Fruit fly (Drosophila melanogaster) whole organism, embryonic: ENCODE results near the gene CG10761.

Experiments
- CG10147 ChIP-seq: fragments of 200-800 bp; sonication (Bioruptor generic); optimal IDR thresholded peaks from 2 replicates; lab custom pipeline; 2019; ENCODE audit warnings: missing biosample characterization, mild to moderate bottlenecking, missing genetic modification characterization, moderate library complexity
- CG11696 ChIP-seq: fragments of 200-800 bp; sonication (Bioruptor generic); IDR thresholded peaks from 2 replicates; pipeline ENCODE4 v1.3.6; 2022; ENCODE audit warnings: missing biosample characterization, missing genetic modification characterization
- CG1529 ChIP-seq: fragments of 200-800 bp; sonication (Bioruptor generic); optimal IDR thresholded peaks from 3 replicates; lab custom pipeline; 2018; ENCODE audit warnings: missing biosample characterization, missing genetic modification characterization
- CG17328 ChIP-seq: fragments of 200-800 bp; sonication (Bioruptor generic); IDR thresholded peaks from 2 replicates; pipeline ENCODE4 v1.3.6; 2022; ENCODE audit warnings: missing biosample characterization, missing genetic modification characterization
- CG17385 ChIP-seq: fragments of 200-800 bp; sonication (Bioruptor generic); optimal IDR thresholded peaks from 3 replicates; lab custom pipeline; 2018; ENCODE audit warnings: missing biosample characterization, mild to moderate bottlenecking, missing genetic modification characterization
- CG17568 ChIP-seq: fragments of 200-800 bp; sonication (Bioruptor generic); optimal IDR thresholded peaks from 2 replicates; lab custom pipeline; 2018; ENCODE audit warnings: missing biosample characterization, mild to moderate bottlenecking, missing genetic modification characterization, moderate library complexity
- CG17829 ChIP-seq: fragments of 200-800 bp; optimal IDR thresholded peaks from 2 replicates; lab custom pipeline; 2019; ENCODE audit warnings: missing biosample characterization, mild to moderate bottlenecking, missing genetic modification characterization, moderate library complexity
- CG3065 ChIP-seq: fragments of 200-800 bp; sonication (Bioruptor generic); optimal IDR thresholded peaks from 2 replicates; lab custom pipeline; 2016; ENCODE audit warnings: missing biosample characterization, missing genetic modification characterization
- CG4282 ChIP-seq: fragments of 200-800 bp; sonication (Bioruptor generic); optimal IDR thresholded peaks from 2 replicates; lab custom pipeline; 2016; ENCODE audit warnings: missing biosample characterization, missing genetic modification characterization
- CG4707 ChIP-seq: fragments of 200-800 bp; sonication (Bioruptor generic); optimal IDR thresholded peaks from 2 replicates; lab custom pipeline; 2018; ENCODE audit warnings: missing biosample characterization, mild to moderate bottlenecking, missing genetic modification characterization, moderate library complexity
- CG6765 ChIP-seq: fragments of 200-800 bp; sonication (Bioruptor generic); optimal IDR thresholded peaks from 3 replicates; lab custom pipeline; 2017; ENCODE audit warnings: missing biosample characterization, mild to moderate bottlenecking, missing genetic modification characterization
- CG7556 ChIP-seq: fragments of 200-800 bp; sonication (Bioruptor generic); optimal IDR thresholded peaks from 2 replicates; lab custom pipeline; 2017; ENCODE audit warnings: missing biosample characterization, mild to moderate bottlenecking, missing genetic modification characterization
- CG7745 ChIP-seq: fragments of 200-800 bp; sonication (Bioruptor generic); optimal IDR thresholded peaks from 2 replicates; lab custom pipeline; 2018; ENCODE audit warnings: missing biosample characterization, mild to moderate bottlenecking, missing genetic modification characterization, moderate library complexity
- CG7928 ChIP-seq: fragments of 200-800 bp; sonication (Bioruptor generic); optimal IDR thresholded peaks from 2 replicates; lab custom pipeline; 2017; ENCODE audit warnings: missing biosample characterization, mild to moderate bottlenecking, missing genetic modification characterization
- CG8765 ChIP-seq: fragments of 200-800 bp; sonication (Bioruptor generic); IDR thresholded peaks from 2 replicates; pipeline ENCODE4 v1.3.6; 2022; ENCODE audit warnings: missing biosample characterization, missing genetic modification characterization
- CG9797 ChIP-seq: fragments of 200-800 bp; sonication (Bioruptor generic); optimal IDR thresholded peaks from 3 replicates; lab custom pipeline; 2018; ENCODE audit warnings: missing biosample characterization, mild to moderate bottlenecking, missing genetic modification characterization
- Dbx ChIP-seq: fragments of 200-800 bp; sonication (Bioruptor generic); IDR thresholded peaks from 3 replicates; pipeline ENCODE4 v1.3.6; 2022; ENCODE audit warnings: missing biosample characterization, missing genetic modification characterization
- Dfd ChIP-seq, 2 experiments: fragments of >200 bp; optimal IDR thresholded peaks; 2 replicates each; lab custom pipeline; 2017; ENCODE audit warnings: missing biosample characterization in 2 of 2, missing genetic modification characterization in 2 of 2
- E2f2 ChIP-seq: fragments of 200-800 bp; sonication (Bioruptor generic); IDR thresholded peaks from 2 replicates; pipeline ENCODE4 v1.3.6; 2022; ENCODE audit warnings: missing biosample characterization, missing genetic modification characterization
- Eip74EF ChIP-seq, 2 experiments: fragments of 200-800 bp in 1 of 2; fragments of >200 bp in 1 of 2; sonication (Bioruptor generic) in 1 of 2; optimal IDR thresholded peaks; 2 replicates each; lab custom pipeline; 2017 to 2019; ENCODE audit warnings: missing biosample characterization in 2 of 2, missing genetic modification characterization in 2 of 2, mild to moderate bottlenecking in 1 of 2, moderate library complexity in 1 of 2
- GATAe ChIP-seq: fragments of 200-800 bp; sonication (Bioruptor generic); conservative IDR thresholded peaks from 2 replicates; pipeline ENCODE4 v1.3.6; 2022; ENCODE audit warnings: missing biosample characterization, missing genetic modification characterization
- HHEX ChIP-seq: fragments of 200-800 bp; sonication (Bioruptor generic); optimal IDR thresholded peaks from 3 replicates; lab custom pipeline; 2017; ENCODE audit warnings: missing biosample characterization, mild to moderate bottlenecking, missing genetic modification characterization, missing genetic modification reagents
- NC2β ChIP-seq: fragments of 200-800 bp; sonication (Bioruptor generic); optimal IDR thresholded peaks from 2 replicates; lab custom pipeline; 2016; ENCODE audit warnings: missing biosample characterization, missing genetic modification characterization
- Ravus ChIP-seq: fragments of 200-800 bp; sonication (Bioruptor generic); IDR thresholded peaks from 2 replicates; pipeline ENCODE4 v1.3.6; 2022; ENCODE audit warnings: missing biosample characterization, missing genetic modification characterization
- Scr ChIP-seq: fragments of 200-800 bp; sonication (Bioruptor generic); IDR thresholded peaks from 2 replicates; pipeline ENCODE4 v1.3.6; 2022; ENCODE audit warnings: missing biosample characterization, missing genetic modification characterization; ENCODE audit not compliant: partially characterized antibody
- Sin3A ChIP-seq: fragments of >200 bp; optimal IDR thresholded peaks from 2 replicates; lab custom pipeline; 2018
- ab ChIP-seq: fragments of 200-800 bp; sonication (Bioruptor generic); optimal IDR thresholded peaks from 2 replicates; lab custom pipeline; 2016; ENCODE audit warnings: missing biosample characterization, missing genetic modification characterization
- ap ChIP-seq: fragments of 200-800 bp; sonication (Bioruptor generic); IDR thresholded peaks from 2 replicates; pipeline ENCODE4 v1.3.6; 2022; ENCODE audit warnings: missing biosample characterization, missing genetic modification characterization
- ato ChIP-seq: fragments of 200-800 bp; sonication (Bioruptor generic); IDR thresholded peaks from 2 replicates; pipeline ENCODE4 v1.3.6; 2022; ENCODE audit warnings: missing biosample characterization, missing genetic modification characterization; ENCODE audit not compliant: partially characterized antibody
- bbx ChIP-seq: fragments of 200-800 bp; sonication (Bioruptor generic); IDR thresholded peaks from 2 replicates; pipeline ENCODE4 v1.3.6; 2022; ENCODE audit warnings: missing biosample characterization, missing genetic modification characterization; ENCODE audit not compliant: partially characterized antibody
- bigmax ChIP-seq: fragments of 200-800 bp; sonication (Bioruptor generic); optimal IDR thresholded peaks from 2 replicates; lab custom pipeline; 2018; ENCODE audit warnings: missing biosample characterization, mild to moderate bottlenecking, missing genetic modification characterization
- cas ChIP-seq: fragments of 200-800 bp; sonication (Bioruptor generic); IDR thresholded peaks from 2 replicates; pipeline ENCODE4 v1.3.6; 2022; ENCODE audit warnings: missing biosample characterization, missing genetic modification characterization
- emc ChIP-seq: fragments of 200-800 bp; sonication (Bioruptor generic); optimal IDR thresholded peaks from 2 replicates; lab custom pipeline; 2016; ENCODE audit warnings: missing biosample characterization, missing genetic modification characterization
- exex ChIP-seq: fragments of 200-800 bp; sonication (Bioruptor generic); optimal IDR thresholded peaks from 4 replicates; lab custom pipeline; 2018; ENCODE audit warnings: missing biosample characterization, mild to moderate bottlenecking, missing genetic modification characterization, moderate library complexity
- fd64A ChIP-seq: fragments of 200-800 bp; sonication (Bioruptor generic); optimal IDR thresholded peaks from 3 replicates; lab custom pipeline; 2018; ENCODE audit warnings: missing biosample characterization, mild to moderate bottlenecking, missing genetic modification characterization
- fd96Cb ChIP-seq: fragments of 200-800 bp; sonication (Bioruptor generic); optimal IDR thresholded peaks from 2 replicates; lab custom pipeline; 2018; ENCODE audit warnings: missing biosample characterization, mild to moderate bottlenecking, missing genetic modification characterization, moderate library complexity
- gro ChIP-seq: fragments of 200-800 bp; sonication (Bioruptor generic); optimal IDR thresholded peaks from 2 replicates; lab custom pipeline; 2016; ENCODE audit warnings: missing biosample characterization, missing genetic modification characterization
- kay ChIP-seq: fragments of 200-800 bp; sonication (Bioruptor generic); optimal IDR thresholded peaks from 2 replicates; lab custom pipeline; 2016; ENCODE audit warnings: missing biosample characterization, missing genetic modification characterization
- pan ChIP-seq, 4 experiments: fragments of >200 bp in 3 of 4; fragments of 200-800 bp in 1 of 4; sonication (Bioruptor generic) in 1 of 4; optimal IDR thresholded peaks in 3 of 4; IDR thresholded peaks in 1 of 4; 2 replicates each; pipeline versions ENCODE4 v1.3.6 to Lab custom; 2017 to 2022; ENCODE audit warnings: missing biosample characterization in 2 of 4, missing genetic modification characterization in 2 of 4, mixed read lengths in 1 of 4
- pb ChIP-seq: fragments of 200-800 bp; sonication (Bioruptor generic); optimal IDR thresholded peaks from 3 replicates; lab custom pipeline; 2016; ENCODE audit warnings: missing biosample characterization, missing genetic modification characterization
- run ChIP-seq: fragments of 200-800 bp; sonication (Bioruptor generic); optimal IDR thresholded peaks from 3 replicates; lab custom pipeline; 2018; ENCODE audit warnings: missing biosample characterization, mild to moderate bottlenecking, missing genetic modification characterization
- salm ChIP-seq: fragments of 200-800 bp; sonication (Bioruptor generic); optimal IDR thresholded peaks from 2 replicates; lab custom pipeline; 2018; ENCODE audit warnings: missing biosample characterization, mild to moderate bottlenecking, missing genetic modification characterization
- sens-2 ChIP-seq: fragments of 200-800 bp; sonication (Bioruptor generic); IDR thresholded peaks from 2 replicates; pipeline ENCODE4 v1.3.6; 2022; ENCODE audit warnings: missing biosample characterization, missing genetic modification characterization
- toy ChIP-seq: fragments of 200-800 bp; sonication (Bioruptor generic); IDR thresholded peaks from 2 replicates; pipeline ENCODE4 v1.3.6; 2022; ENCODE audit warnings: missing biosample characterization, missing genetic modification characterization
- twi ChIP-seq: fragments of 200-800 bp; optimal IDR thresholded peaks from 2 replicates; lab custom pipeline; 2019; ENCODE audit warnings: missing biosample characterization, mild to moderate bottlenecking, missing genetic modification characterization, moderate library complexity
- unc-4 ChIP-seq: fragments of 200-800 bp; sonication (Bioruptor generic); IDR thresholded peaks from 2 replicates; pipeline ENCODE4 v1.3.6; 2022; ENCODE audit warnings: missing biosample characterization, missing genetic modification characterization; ENCODE audit not compliant: partially characterized antibody
- zf30C ChIP-seq: fragments of 200-800 bp; sonication (Bioruptor generic); optimal IDR thresholded peaks from 3 replicates; lab custom pipeline; 2018; ENCODE audit warnings: missing biosample characterization, mild to moderate bottlenecking, missing genetic modification characterization
- zfh2 ChIP-seq: fragments of 200-800 bp; sonication (Bioruptor generic); optimal IDR thresholded peaks from 2 replicates; lab custom pipeline; 2016; ENCODE audit warnings: missing biosample characterization, missing genetic modification characterization

CG10761 gene

DNA sequence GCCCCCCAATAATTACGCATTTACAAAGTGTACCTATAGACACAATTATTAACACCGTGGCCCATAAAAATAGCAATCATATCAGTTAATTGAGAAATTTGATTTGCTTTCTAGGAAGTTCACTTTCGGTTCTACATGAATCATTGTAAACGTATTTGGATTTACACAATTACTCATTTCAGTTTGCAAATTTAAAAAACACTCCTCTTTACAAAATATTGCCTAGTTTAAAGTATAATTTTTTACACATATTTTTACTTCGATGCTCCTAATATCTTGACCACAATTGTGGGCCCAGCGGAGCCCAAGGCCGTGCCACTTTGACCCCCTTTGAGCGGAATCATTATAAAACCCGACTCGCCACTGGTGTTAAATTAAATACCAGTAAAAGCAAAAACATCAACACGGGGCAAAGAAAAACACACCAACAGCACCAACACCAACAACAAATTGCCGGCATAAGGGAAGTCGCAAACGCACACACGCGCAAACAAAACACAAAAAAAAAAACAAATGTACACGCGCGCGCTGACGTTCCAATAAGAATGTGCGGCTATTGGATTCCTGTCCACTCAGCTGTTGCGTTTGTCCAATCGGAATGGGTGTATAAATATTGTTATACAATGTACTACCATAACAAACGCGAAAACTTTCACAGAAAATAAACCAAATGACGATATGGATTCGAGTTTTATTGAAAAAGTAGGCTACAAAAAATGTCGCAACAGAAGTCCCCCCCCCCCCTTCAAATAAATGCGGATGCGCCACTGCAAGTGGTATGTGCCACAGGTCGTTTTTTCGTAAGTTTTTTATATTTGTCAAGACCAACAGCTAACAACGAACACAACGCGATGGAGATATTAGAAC, 47.9 kb downstream of the CG10761 start (continued):
- TF ChIP-seq pan (optimal IDR thresholded peaks at IDR 0.05; lab: Kevin White, UChicago) (no peak), pan (GFP tag; optimal IDR thresholded peaks at IDR 0.05 in 1 of 2, IDR thresholded peaks at IDR 0.05 in 1 of 2) (peak in 1 of 2 experiments; percentile 73), ap (peak; percentile 68; the same call in 1 of the 2 replicates), gro (peak; percentile 32), CG8765 (GFP tag; lab: Robert Waterston, UW) (no peak), CG3065 (GFP tag; lab: Kevin White, UChicago) (no peak), unc-4 (GFP tag; lab: Robert Waterston, UW) (no peak), emc (GFP tag; lab: Kevin White, UChicago) (peak; percentile 31), CG10147 (GFP tag; lab: Kevin White, UChicago) (peak; percentile 58), salm (tag; lab: Kevin White, UChicago) (peak; percentile 12), CG9797 (GFP tag; lab: Kevin White, UChicago) (no peak), GATAe (no peak), CG7556 (GFP tag; lab: Kevin White, UChicago) (peak; percentile 74), run (tag; lab: Kevin White, UChicago) (peak; percentile 42), CG17829 (tag; lab: Kevin White, UChicago) (peak; percentile 41), zf30C (GFP tag; lab: Kevin White, UChicago) (no peak), CG1529 (GFP tag; lab: Kevin White, UChicago) (no peak), HHEX (GFP tag; lab: Kevin White, UChicago) (peak; percentile 70), CG11696 (GFP tag; lab: Robert Waterston, UW) (peak; percentile 78), Ravus (GFP tag; lab: Robert Waterston, UW) (no peak; the same call in 1 of the 2 replicates), CG4707 (GFP tag; lab: Kevin White, UChicago) (no peak), pb (peak; percentile 41), fd64A (no peak), fd96Cb (tag; lab: Kevin White, UChicago) (peak; percentile 54), bigmax (GFP tag; lab: Kevin White, UChicago) (no peak), Dfd (GFP tag; optimal IDR thresholded peaks at IDR 0.05; lab: Kevin White, UChicago) (no peak), Dbx (peak; percentile 55; the same call in 1 of the 3 replicates), bbx (GFP tag; lab: Robert Waterston, UW) (no peak), CG7745 (no peak), CG17568 (GFP tag; lab: Kevin White, UChicago) (peak; percentile 57), ab (GFP tag; lab: Kevin White, UChicago) (no peak), CG7928 (GFP tag; lab: Kevin White, UChicago) (no peak), Eip74EF (GFP tag; optimal IDR thresholded peaks at IDR 0.05; lab: Kevin White, UChicago) (peak in 1 of 2 experiments; percentile 19), NC2β (GFP tag; lab: Kevin White, UChicago) (peak; percentile 29), kay (no peak), sens-2 (GFP tag; lab: Robert Waterston, UW) (no peak), E2f2 (GFP tag; lab: Robert Waterston, UW) (peak; percentile 38; the same call in 1 of the 2 replicates), CG17328 (GFP tag; lab: Robert Waterston, UW) (0 out of 2 replicates have a peak, but pooled peaks have one; percentile 24), zfh2 (GFP tag; lab: Kevin White, UChicago) (peak; percentile 50), cas (GFP tag; lab: Robert Waterston, UW) (no peak), toy (GFP tag; lab: Robert Waterston, UW) (no peak), Sin3A (lab: Kevin White, UChicago) (no peak), twi (tag; lab: Kevin White, UChicago) (peak; percentile 10), CG4282 (GFP tag; lab: Kevin White, UChicago) (no peak), ato (no peak), CG6765 (peak; percentile 77), Scr (GFP tag; lab: Robert Waterston, UW) (no peak), CG17385 (GFP tag; lab: Kevin White, UChicago) (peak; percentile 71), exex (tag; lab: Kevin White, UChicago) (peak; percentile 24)
